Worm (Caenorhabditis elegans) whole organism, L2 larva: ENCODE results near the gene nfu-1.
A peak's percentile ranks its signal among the peaks of the same experiment; 100 is the strongest.

Experiments
- C34F6.9 ChIP-seq: fragments of 150-350 bp; optimal IDR thresholded peaks from 2 replicates; lab custom pipeline; 2014; ENCODE audit warnings: missing biosample characterization, missing genetic modification characterization
- F13H6.1 ChIP-seq: sonication (generic microtip); optimal IDR thresholded peaks from 2 replicates; lab custom pipeline; 2016; ENCODE audit warnings: missing genetic modification characterization, missing compliant biosample characterization
- R02D3.7 ChIP-seq: fragments of 150-350 bp; optimal IDR thresholded peaks from 2 replicates; lab custom pipeline; 2014; ENCODE audit warnings: missing biosample characterization, missing genetic modification characterization
- Y55F3AM.14 ChIP-seq: fragments of 200-800 bp; sonication (Bioruptor generic); optimal IDR thresholded peaks from 2 replicates; lab custom pipeline; 2018; ENCODE audit warnings: mild to moderate bottlenecking, missing genetic modification characterization, missing compliant biosample characterization
- ZK546.5 ChIP-seq: sonication (generic microtip); optimal IDR thresholded peaks from 2 replicates; lab custom pipeline; 2017; ENCODE audit warnings: missing biosample characterization, missing genetic modification characterization
- alr-1 ChIP-seq: fragments of 150-350 bp; optimal IDR thresholded peaks from 2 replicates; lab custom pipeline; 2014; ENCODE audit warnings: missing biosample characterization, missing genetic modification characterization
- aly-2 ChIP-seq: fragments of 150-350 bp; optimal IDR thresholded peaks from 2 replicates; lab custom pipeline; 2014; ENCODE audit warnings: missing biosample characterization, missing genetic modification characterization
- ama-1 ChIP-seq: fragments of 150-350 bp; optimal IDR thresholded peaks from 2 replicates; lab custom pipeline; 2018; ENCODE audit warnings: inconsistent platforms
- blmp-1 ChIP-seq: sonication (generic microtip); optimal IDR thresholded peaks from 2 replicates; lab custom pipeline; 2017; ENCODE audit warnings: missing genetic modification characterization, mild to moderate bottlenecking, missing compliant biosample characterization, antibody characterized with exemption, moderate library complexity; ENCODE audit not compliant: insufficient read depth
- ceh-16 ChIP-seq: fragments of 150-350 bp; optimal IDR thresholded peaks from 2 replicates; lab custom pipeline; 2014; ENCODE audit warnings: missing biosample characterization, missing genetic modification characterization
- ceh-82 ChIP-seq: fragments of 150-350 bp; optimal IDR thresholded peaks from 2 replicates; lab custom pipeline; 2014; ENCODE audit warnings: missing biosample characterization, missing genetic modification characterization
- crh-2 ChIP-seq: sonication (generic microtip); optimal IDR thresholded peaks from 2 replicates; lab custom pipeline; 2017; ENCODE audit warnings: missing biosample characterization, missing genetic modification characterization
- dmd-4 ChIP-seq: sonication (generic microtip); optimal IDR thresholded peaks from 2 replicates; lab custom pipeline; 2017; ENCODE audit warnings: missing biosample characterization, missing genetic modification characterization
- egl-27 ChIP-seq: sonication (generic microtip); optimal IDR thresholded peaks from 3 replicates; lab custom pipeline; 2017; ENCODE audit warnings: missing biosample characterization, missing genetic modification reagents, missing genetic modification characterization
- elt-1 ChIP-seq: fragments of 150-350 bp; optimal IDR thresholded peaks from 2 replicates; lab custom pipeline; 2014; ENCODE audit warnings: missing biosample characterization, missing genetic modification characterization
- elt-3 ChIP-seq: sonication (generic microtip); optimal IDR thresholded peaks from 2 replicates; lab custom pipeline; 2017; ENCODE audit warnings: missing biosample characterization, missing genetic modification characterization
- fos-1 ChIP-seq: fragments of 150-350 bp; optimal IDR thresholded peaks from 2 replicates; lab custom pipeline; 2014; ENCODE audit warnings: missing biosample characterization, missing genetic modification characterization
- gmeb-1 ChIP-seq: fragments of 150-350 bp; optimal IDR thresholded peaks from 2 replicates; lab custom pipeline; 2014; ENCODE audit warnings: missing biosample characterization, missing genetic modification characterization
- lin-11 ChIP-seq: fragments of 150-350 bp; sonication (generic microtip); optimal IDR thresholded peaks from 2 replicates; lab custom pipeline; 2014; ENCODE audit warnings: missing biosample characterization, missing genetic modification characterization, inconsistent platforms, mixed read lengths
- lin-13 ChIP-seq: fragments of 150-350 bp; optimal IDR thresholded peaks from 2 replicates; lab custom pipeline; 2014; ENCODE audit warnings: missing biosample characterization, missing genetic modification reagents, missing genetic modification characterization
- lin-39 ChIP-seq: fragments of 150-350 bp; optimal IDR thresholded peaks from 2 replicates; lab custom pipeline; 2014; ENCODE audit warnings: missing biosample characterization, missing genetic modification reagents, missing genetic modification characterization
- lsy-2 ChIP-seq, 2 experiments: fragments of 150-350 bp in 1 of 2; sonication (generic microtip) in 1 of 2; optimal IDR thresholded peaks; 2 replicates each; lab custom pipeline; 2014 to 2017; ENCODE audit warnings: missing biosample characterization in 2 of 2, missing genetic modification characterization in 2 of 2
- mab-5 ChIP-seq: fragments of 150-350 bp; optimal IDR thresholded peaks from 2 replicates; lab custom pipeline; 2014; ENCODE audit warnings: missing biosample characterization, missing genetic modification characterization
- mbf-1 ChIP-seq: sonication (generic microtip); optimal IDR thresholded peaks from 2 replicates; lab custom pipeline; 2017; ENCODE audit warnings: missing biosample characterization, missing genetic modification characterization
- mdl-1 ChIP-seq, 2 experiments: fragments of 150-350 bp in 1 of 2; sonication (generic microtip) in 1 of 2; optimal IDR thresholded peaks; 2 replicates each; lab custom pipeline; 2017; ENCODE audit warnings: missing biosample characterization in 2 of 2, missing genetic modification characterization in 2 of 2
- nhr-10 ChIP-seq: sonication (generic microtip); optimal IDR thresholded peaks from 2 replicates; lab custom pipeline; 2017; ENCODE audit warnings: missing biosample characterization, missing genetic modification characterization
- nhr-11 ChIP-seq: fragments of 150-350 bp; optimal IDR thresholded peaks from 2 replicates; lab custom pipeline; 2014; ENCODE audit warnings: missing biosample characterization, missing genetic modification characterization
- nhr-12 ChIP-seq: fragments of 150-350 bp; optimal IDR thresholded peaks from 2 replicates; lab custom pipeline; 2014; ENCODE audit warnings: missing biosample characterization, missing genetic modification characterization
- nhr-129 ChIP-seq: fragments of 150-350 bp; optimal IDR thresholded peaks from 2 replicates; lab custom pipeline; 2014; ENCODE audit warnings: missing biosample characterization, missing genetic modification characterization
- nhr-21 ChIP-seq: fragments of 150-350 bp; optimal IDR thresholded peaks from 2 replicates; lab custom pipeline; 2014; ENCODE audit warnings: missing biosample characterization, missing genetic modification characterization
- nhr-23 ChIP-seq: fragments of 150-350 bp; optimal IDR thresholded peaks from 2 replicates; lab custom pipeline; 2014; ENCODE audit warnings: missing biosample characterization, missing genetic modification reagents, missing genetic modification characterization
- nhr-237 ChIP-seq: fragments of 150-350 bp; optimal IDR thresholded peaks from 2 replicates; lab custom pipeline; 2014; ENCODE audit warnings: missing biosample characterization, missing genetic modification characterization
- nhr-25 ChIP-seq: fragments of 150-350 bp; sonication (generic microtip); optimal IDR thresholded peaks from 3 replicates; lab custom pipeline; 2014; ENCODE audit warnings: missing biosample characterization, missing genetic modification characterization
- nhr-6 ChIP-seq: fragments of 150-350 bp; optimal IDR thresholded peaks from 2 replicates; lab custom pipeline; 2014; ENCODE audit warnings: missing biosample characterization, missing genetic modification characterization
- nhr-77 ChIP-seq: fragments of 150-350 bp; optimal IDR thresholded peaks from 2 replicates; lab custom pipeline; 2014; ENCODE audit warnings: missing biosample characterization, missing genetic modification characterization
- peb-1 ChIP-seq: fragments of 150-350 bp; optimal IDR thresholded peaks from 2 replicates; lab custom pipeline; 2014; ENCODE audit warnings: missing biosample characterization, missing genetic modification characterization
- sem-4 ChIP-seq: fragments of 150-350 bp; optimal IDR thresholded peaks from 2 replicates; lab custom pipeline; 2014; ENCODE audit warnings: missing biosample characterization, missing genetic modification reagents, missing genetic modification characterization
- skn-1 ChIP-seq: sonication (generic microtip); optimal IDR thresholded peaks from 2 replicates; lab custom pipeline; 2017; ENCODE audit warnings: missing biosample characterization, missing genetic modification characterization
- sma-3 ChIP-seq: sonication (generic microtip); optimal IDR thresholded peaks from 2 replicates; lab custom pipeline; 2016; ENCODE audit warnings: missing genetic modification reagents, missing genetic modification characterization, missing compliant biosample characterization
- sma-9 ChIP-seq, 2 experiments: fragments of 150-350 bp in 1 of 2; sonication (generic microtip) in 1 of 2; optimal IDR thresholded peaks; 2 replicates each; lab custom pipeline; 2014 to 2016; ENCODE audit warnings: missing genetic modification characterization in 2 of 2, mild to moderate bottlenecking in 1 of 2, missing biosample characterization in 1 of 2, missing compliant biosample characterization in 1 of 2, missing genetic modification reagents in 1 of 2, moderate library complexity in 1 of 2
- snpc-4 ChIP-seq: fragments of 150-350 bp; optimal IDR thresholded peaks from 2 replicates; lab custom pipeline; 2014; ENCODE audit warnings: missing biosample characterization, missing genetic modification characterization
- unc-39 ChIP-seq: fragments of 150-350 bp; optimal IDR thresholded peaks from 2 replicates; lab custom pipeline; 2014; ENCODE audit warnings: missing biosample characterization, missing genetic modification characterization
- unc-55 ChIP-seq: fragments of 150-350 bp; sonication (generic microtip); optimal IDR thresholded peaks from 3 replicates; lab custom pipeline; 2014; ENCODE audit warnings: missing biosample characterization, missing genetic modification reagents, missing genetic modification characterization
- unc-62 ChIP-seq: fragments of 150-350 bp; optimal IDR thresholded peaks from 2 replicates; lab custom pipeline; 2014; ENCODE audit warnings: missing biosample characterization, missing genetic modification reagents, missing genetic modification characterization
- zag-1 ChIP-seq: fragments of 150-350 bp; optimal IDR thresholded peaks from 2 replicates; lab custom pipeline; 2014; ENCODE audit warnings: missing biosample characterization, missing genetic modification characterization
- ztf-1 ChIP-seq: fragments of 200-800 bp; sonication (Bioruptor generic); conservative IDR thresholded peaks from 2 replicates; pipeline ENCODE4 v1.3.6; 2022; ENCODE audit warnings: missing genetic modification characterization, missing compliant biosample characterization
- ztf-11 ChIP-seq: sonication (generic microtip); optimal IDR thresholded peaks from 2 replicates; lab custom pipeline; 2017; ENCODE audit warnings: missing biosample characterization, missing genetic modification characterization
- ztf-4 ChIP-seq: fragments of 150-350 bp; optimal IDR thresholded peaks from 2 replicates; lab custom pipeline; 2014; ENCODE audit warnings: missing biosample characterization, missing genetic modification characterization

Gene nfu-1

ce11 chrIV:10413828-10414227 is 26.6 kb downstream of the nfu-1 start, which contains the start of gene R10H10.7:
TSS of gene R10H10.7 (minus strand) at chrIV:10413928.
- TF ChIP-seq alr-1 (no peak), elt-1 (no peak), nhr-77 (tag; lab: Kevin White, UChicago) (no peak), lsy-2 (tag; optimal IDR thresholded peaks at IDR 0.05; lab: Kevin White, UChicago) (no peak)

ce11 chrIV:10417781-10418180 is 30.6 kb downstream of the nfu-1 start, which contains the start of gene F13B12.6:
TSS of gene F13B12.6 (minus strand) at chrIV:10417881.
- TF ChIP-seq ztf-4 (tag; lab: Kevin White, UChicago) = no peak

- TF ChIP-seq peb-1 (tag; lab: Kevin White, UChicago) = no peak
- no peak for TF ChIP-seq nhr-23 (tag; lab: Kevin White, UChicago)
- no peak for TF ChIP-seq ceh-16 (tag; lab: Kevin White, UChicago)
- TF ChIP-seq elt-1 = no peak
- TF ChIP-seq Y55F3AM.14 = peak; percentile 1
- TF ChIP-seq sma-3 (GFP tag; lab: Kevin White, UChicago) = no peak
- no peak for TF ChIP-seq nhr-11 (tag; lab: Kevin White, UChicago)
- no peak for TF ChIP-seq lin-13 (GFP tag; lab: Kevin White, UChicago)
- no peak for TF ChIP-seq lin-39 (tag; lab: Kevin White, UChicago)
- no peak for TF ChIP-seq blmp-1 (tag; lab: Kevin White, UChicago)
- no peak for TF ChIP-seq ztf-4 (tag; lab: Kevin White, UChicago)
- TF ChIP-seq ZK546.5 (tag; lab: Kevin White, UChicago) = no peak
- TF ChIP-seq nhr-25 (tag; lab: Kevin White, UChicago) = peak; percentile 32
- TF ChIP-seq mdl-1 (tag; optimal IDR thresholded peaks at IDR 0.05; lab: Kevin White, UChicago) = no peak
- peak; percentile 44 for TF ChIP-seq C34F6.9 (tag; lab: Kevin White, UChicago)
- TF ChIP-seq elt-3 (tag; lab: Kevin White, UChicago) = no peak
- no peak for TF ChIP-seq unc-39 (tag; lab: Kevin White, UChicago)
- no peak for TF ChIP-seq nhr-77 (tag; lab: Kevin White, UChicago)
- no peak for TF ChIP-seq ztf-1 (GFP tag; lab: Robert Waterston, UW)
- no peak for TF ChIP-seq nhr-237 (tag; lab: Kevin White, UChicago)
- TF ChIP-seq ceh-82 (tag; lab: Kevin White, UChicago) = no peak
- TF ChIP-seq mbf-1 (tag; lab: Kevin White, UChicago) = no peak
- TF ChIP-seq skn-1 (tag; lab: Kevin White, UChicago) = no peak
- TF ChIP-seq ztf-11 = no peak
- TF ChIP-seq lin-11 = no peak
- TF ChIP-seq fos-1 (tag; lab: Kevin White, UChicago) = no peak
- TF ChIP-seq unc-62 (GFP tag; lab: Kevin White, UChicago) = no peak
- no peak for TF ChIP-seq F13H6.1 (tag; lab: Kevin White, UChicago)
- no peak for TF ChIP-seq snpc-4 (tag; lab: Kevin White, UChicago)
- TF ChIP-seq nhr-6 (tag; lab: Kevin White, UChicago) = no peak
- no peak for TF ChIP-seq crh-2 (tag; lab: Kevin White, UChicago)
- no peak for TF ChIP-seq nhr-21
- TF ChIP-seq egl-27 = no peak
- no peak for TF ChIP-seq sma-9 (GFP tag; optimal IDR thresholded peaks at IDR 0.05; lab: Kevin White, UChicago)
- no peak for TF ChIP-seq sma-9 (tag; optimal IDR thresholded peaks at IDR 0.05; lab: Kevin White, UChicago)
- peak; percentile 18 for TF ChIP-seq nhr-129
- TF ChIP-seq ama-1 (lab: Kevin White, UChicago) = no peak
- no peak for TF ChIP-seq nhr-10 (tag; lab: Kevin White, UChicago)
- no peak for TF ChIP-seq gmeb-1 (tag; lab: Kevin White, UChicago)
- TF ChIP-seq sem-4 (tag; lab: Kevin White, UChicago) = no peak
- TF ChIP-seq R02D3.7 = no peak
- no peak for TF ChIP-seq alr-1
- no peak for TF ChIP-seq nhr-12 (tag; lab: Kevin White, UChicago)
- no peak for TF ChIP-seq aly-2 (tag; lab: Kevin White, UChicago)
- peak; percentile 24 for TF ChIP-seq unc-55
- peak; percentile 12 for TF ChIP-seq mab-5 (tag; lab: Kevin White, UChicago)
- TF ChIP-seq dmd-4 (tag; lab: Kevin White, UChicago) = no peak
- TF ChIP-seq zag-1 = no peak
- TF ChIP-seq lsy-2 (tag; optimal IDR thresholded peaks at IDR 0.05; lab: Kevin White, UChicago) = no peak
These were observed 32.7 kb downstream of the nfu-1 start for ce11 chrIV:10419896-10420295.
